Fruit fly (Drosophila melanogaster) whole organism, embryonic: ENCODE results near the gene LysRS.

Experiments
- B-H1 ChIP-seq: fragments of 200-800 bp; sonication (Bioruptor generic); IDR thresholded peaks from 3 replicates; pipeline ENCODE4 v1.3.6; 2022; ENCODE audit warnings: missing biosample characterization, missing genetic modification characterization
- Bdp1 ChIP-seq: fragments of 200-800 bp; sonication (Bioruptor generic); optimal IDR thresholded peaks from 3 replicates; lab custom pipeline; 2016; ENCODE audit warnings: missing biosample characterization, missing genetic modification characterization
- Bgb ChIP-seq: fragments of 200-800 bp; sonication (Bioruptor generic); IDR thresholded peaks from 2 replicates; pipeline ENCODE4 v1.3.6; 2022; ENCODE audit warnings: missing biosample characterization, missing genetic modification characterization; ENCODE audit not compliant: partially characterized antibody
- CG10366 ChIP-seq: fragments of 200-800 bp; sonication (Bioruptor generic); IDR thresholded peaks from 2 replicates; pipeline ENCODE4 v1.3.6; 2022; ENCODE audit warnings: missing biosample characterization, missing genetic modification characterization
- CG12071 ChIP-seq: fragments of 200-800 bp; sonication (Bioruptor generic); optimal IDR thresholded peaks from 3 replicates; lab custom pipeline; 2018; ENCODE audit warnings: missing biosample characterization, mild to moderate bottlenecking, missing genetic modification characterization
- CG12155 ChIP-seq: fragments of 200-800 bp; sonication (Bioruptor generic); optimal IDR thresholded peaks from 3 replicates; lab custom pipeline; 2016; ENCODE audit warnings: missing biosample characterization, missing genetic modification characterization
- CG12219 ChIP-seq: fragments of 200-800 bp; sonication (Bioruptor generic); optimal IDR thresholded peaks from 3 replicates; lab custom pipeline; 2018; ENCODE audit warnings: missing biosample characterization, mild to moderate bottlenecking, missing genetic modification characterization
- CG14667 ChIP-seq: fragments of 200-800 bp; sonication (Bioruptor generic); IDR thresholded peaks from 2 replicates; pipeline ENCODE4 v1.3.6; 2022; ENCODE audit warnings: missing biosample characterization, missing genetic modification characterization
- CG14965 ChIP-seq: fragments of 200-800 bp; sonication (Bioruptor generic); optimal IDR thresholded peaks from 2 replicates; lab custom pipeline; 2016; ENCODE audit warnings: missing biosample characterization, missing genetic modification characterization, borderline replicate concordance
- CG15269 ChIP-seq: fragments of 200-800 bp; sonication (Bioruptor generic); optimal IDR thresholded peaks from 2 replicates; lab custom pipeline; 2018; ENCODE audit warnings: missing biosample characterization, mild to moderate bottlenecking, missing genetic modification characterization, moderate library complexity
- CG17568 ChIP-seq: fragments of 200-800 bp; sonication (Bioruptor generic); optimal IDR thresholded peaks from 2 replicates; lab custom pipeline; 2018; ENCODE audit warnings: missing biosample characterization, mild to moderate bottlenecking, missing genetic modification characterization, moderate library complexity
- CG2199 ChIP-seq: fragments of 200-800 bp; sonication (Bioruptor generic); IDR thresholded peaks from 3 replicates; pipeline ENCODE4 v1.3.6; 2022; ENCODE audit warnings: missing biosample characterization, missing genetic modification characterization
- CG2889 ChIP-seq: fragments of 200-800 bp; sonication (Bioruptor generic); IDR thresholded peaks from 3 replicates; pipeline ENCODE4 v1.3.6; 2022; ENCODE audit warnings: missing biosample characterization, missing genetic modification characterization
- CG31224 ChIP-seq: fragments of 200-800 bp; sonication (Bioruptor generic); IDR thresholded peaks from 2 replicates; pipeline ENCODE4 v1.3.6; 2022; ENCODE audit warnings: missing biosample characterization, missing genetic modification characterization
- CG32767 ChIP-seq: fragments of 200-800 bp; sonication (Bioruptor generic); IDR thresholded peaks from 2 replicates; pipeline ENCODE4 v1.3.6; 2022; ENCODE audit warnings: missing biosample characterization, missing genetic modification characterization
- CG3407 ChIP-seq: fragments of 200-800 bp; sonication (Bioruptor generic); optimal IDR thresholded peaks from 2 replicates; lab custom pipeline; 2018; ENCODE audit warnings: missing biosample characterization, mild to moderate bottlenecking, missing genetic modification characterization
- CG43689 ChIP-seq: fragments of 200-800 bp; sonication (Bioruptor generic); IDR thresholded peaks from 2 replicates; pipeline ENCODE4 v1.3.6; 2022; ENCODE audit warnings: missing biosample characterization, missing genetic modification characterization
- CG6813 ChIP-seq: fragments of 200-800 bp; sonication (Bioruptor generic); optimal IDR thresholded peaks from 2 replicates; lab custom pipeline; 2017; ENCODE audit warnings: missing biosample characterization, missing genetic modification characterization, mild to moderate bottlenecking, moderate library complexity, missing genetic modification reagents
- CG8290 ChIP-seq, 3 experiments: fragments of 200-800 bp; sonication (Bioruptor generic); optimal IDR thresholded peaks; 2 replicates each; lab custom pipeline; 2016 to 2019; ENCODE audit warnings: missing biosample characterization in 3 of 3, missing genetic modification characterization in 3 of 3, mild to moderate bottlenecking in 2 of 3, moderate library complexity in 1 of 3
- CG9437 ChIP-seq: fragments of 200-800 bp; sonication (Bioruptor generic); optimal IDR thresholded peaks from 2 replicates; lab custom pipeline; 2018; ENCODE audit warnings: missing biosample characterization, mild to moderate bottlenecking, missing genetic modification characterization
- CG9797 ChIP-seq: fragments of 200-800 bp; sonication (Bioruptor generic); optimal IDR thresholded peaks from 3 replicates; lab custom pipeline; 2018; ENCODE audit warnings: missing biosample characterization, mild to moderate bottlenecking, missing genetic modification characterization
- CG9932 ChIP-seq: fragments of 200-800 bp; sonication (Bioruptor generic); IDR thresholded peaks from 2 replicates; pipeline ENCODE4 v1.3.6; 2022; ENCODE audit warnings: missing biosample characterization, missing genetic modification characterization
- Chrac-16 ChIP-seq: fragments of 200-800 bp; sonication (Bioruptor generic); optimal IDR thresholded peaks from 3 replicates; lab custom pipeline; 2016; ENCODE audit warnings: missing biosample characterization, missing genetic modification characterization
- CrebB ChIP-seq: fragments of 200-800 bp; sonication (Bioruptor generic); optimal IDR thresholded peaks from 3 replicates; lab custom pipeline; 2018; ENCODE audit warnings: missing biosample characterization, mild to moderate bottlenecking, missing genetic modification characterization
- H2.0 ChIP-seq: fragments of 200-800 bp; sonication (Bioruptor generic); IDR thresholded peaks from 2 replicates; pipeline ENCODE4 v1.3.6; 2022; ENCODE audit warnings: missing biosample characterization, missing genetic modification characterization
- HLH4C ChIP-seq: fragments of 200-800 bp; sonication (Bioruptor generic); IDR thresholded peaks from 3 replicates; pipeline ENCODE4 v1.3.6; 2022; ENCODE audit warnings: missing biosample characterization, missing genetic modification characterization; ENCODE audit not compliant: partially characterized antibody
- HLH54F ChIP-seq: fragments of 200-800 bp; sonication (Bioruptor generic); optimal IDR thresholded peaks from 3 replicates; lab custom pipeline; 2016; ENCODE audit warnings: missing biosample characterization, missing genetic modification characterization
- Mrtf ChIP-seq: fragments of 200-800 bp; sonication (Bioruptor generic); IDR thresholded peaks from 3 replicates; pipeline ENCODE4 v1.3.6; 2022; ENCODE audit warnings: missing biosample characterization, missing genetic modification characterization
- NfI ChIP-seq: fragments of 200-800 bp; sonication (Bioruptor generic); optimal IDR thresholded peaks from 3 replicates; lab custom pipeline; 2018; ENCODE audit warnings: missing biosample characterization, mild to moderate bottlenecking, missing genetic modification characterization, moderate library complexity
- Ptx1 ChIP-seq: fragments of 200-800 bp; sonication (Bioruptor generic); IDR thresholded peaks from 2 replicates; pipeline ENCODE4 v1.3.6; 2022; ENCODE audit warnings: missing biosample characterization, missing genetic modification characterization
- Side ChIP-seq: fragments of 200-800 bp; sonication (Bioruptor generic); optimal IDR thresholded peaks from 2 replicates; lab custom pipeline; 2016; ENCODE audit warnings: missing biosample characterization, missing genetic modification characterization
- Tbp ChIP-seq: fragments of >200 bp; optimal IDR thresholded peaks from 2 replicates; lab custom pipeline; 2018; ENCODE audit warnings: missing biosample characterization, missing genetic modification characterization
- ase ChIP-seq: fragments of 200-800 bp; sonication (Bioruptor generic); IDR thresholded peaks from 3 replicates; pipeline ENCODE4 v1.3.6; 2022; ENCODE audit warnings: missing biosample characterization, missing genetic modification characterization
- chinmo ChIP-seq: fragments of 200-800 bp; sonication (Bioruptor generic); IDR thresholded peaks from 4 replicates; pipeline ENCODE4 v1.3.6; 2022; ENCODE audit warnings: missing biosample characterization, missing genetic modification characterization; ENCODE audit not compliant: partially characterized antibody
- disco-r ChIP-seq: fragments of 200-800 bp; sonication (Bioruptor generic); optimal IDR thresholded peaks from 2 replicates; lab custom pipeline; 2016; ENCODE audit warnings: missing biosample characterization, missing genetic modification characterization
- en ChIP-seq: fragments of 200-800 bp; sonication (Bioruptor generic); optimal IDR thresholded peaks from 2 replicates; lab custom pipeline; 2016; ENCODE audit warnings: missing biosample characterization, missing genetic modification characterization
- exex ChIP-seq: fragments of 200-800 bp; sonication (Bioruptor generic); optimal IDR thresholded peaks from 4 replicates; lab custom pipeline; 2018; ENCODE audit warnings: missing biosample characterization, mild to moderate bottlenecking, missing genetic modification characterization, moderate library complexity
- fd3F ChIP-seq: fragments of 200-800 bp; sonication (Bioruptor generic); optimal IDR thresholded peaks from 2 replicates; lab custom pipeline; 2018; ENCODE audit warnings: missing biosample characterization, mild to moderate bottlenecking, missing genetic modification characterization, moderate library complexity
- jigr1 ChIP-seq: fragments of 200-800 bp; sonication (Bioruptor generic); IDR thresholded peaks from 3 replicates; pipeline ENCODE4 v1.3.6; 2022; ENCODE audit warnings: missing biosample characterization, missing genetic modification characterization
- lilli ChIP-seq: fragments of 200-800 bp; sonication (Bioruptor generic); optimal IDR thresholded peaks from 3 replicates; lab custom pipeline; 2016; ENCODE audit warnings: missing biosample characterization, missing genetic modification characterization
- nerfin-1 ChIP-seq: fragments of 200-800 bp; sonication (Bioruptor generic); optimal IDR thresholded peaks from 3 replicates; lab custom pipeline; 2019; ENCODE audit warnings: missing biosample characterization, mild to moderate bottlenecking, missing genetic modification characterization, moderate library complexity
- nom ChIP-seq: fragments of 200-800 bp; sonication (Bioruptor generic); optimal IDR thresholded peaks from 2 replicates; lab custom pipeline; 2017; ENCODE audit warnings: missing biosample characterization, missing genetic modification characterization, mild to moderate bottlenecking, moderate library complexity, missing genetic modification reagents
- pfk ChIP-seq: fragments of 200-800 bp; sonication (Bioruptor generic); optimal IDR thresholded peaks from 2 replicates; lab custom pipeline; 2018; ENCODE audit warnings: missing biosample characterization, mild to moderate bottlenecking, missing genetic modification characterization, moderate library complexity
- run ChIP-seq: fragments of 200-800 bp; sonication (Bioruptor generic); optimal IDR thresholded peaks from 3 replicates; lab custom pipeline; 2018; ENCODE audit warnings: missing biosample characterization, mild to moderate bottlenecking, missing genetic modification characterization
- sna ChIP-seq: fragments of 200-800 bp; sonication (Bioruptor generic); IDR thresholded peaks from 2 replicates; pipeline ENCODE4 v1.3.6; 2022; ENCODE audit warnings: missing biosample characterization, missing genetic modification characterization; ENCODE audit not compliant: partially characterized antibody
- tna ChIP-seq: fragments of 200-800 bp; sonication (Bioruptor generic); IDR thresholded peaks from 2 replicates; pipeline ENCODE4 v1.3.6; 2022; ENCODE audit warnings: missing biosample characterization, missing genetic modification characterization; ENCODE audit not compliant: partially characterized antibody
- vnd ChIP-seq: fragments of 200-800 bp; sonication (Bioruptor generic); IDR thresholded peaks from 3 replicates; pipeline ENCODE4 v1.3.6; 2022; ENCODE audit warnings: missing biosample characterization, missing genetic modification characterization; ENCODE audit not compliant: partially characterized antibody
- vvl ChIP-seq: fragments of 200-800 bp; sonication (Bioruptor generic); IDR thresholded peaks from 2 replicates; pipeline ENCODE4 v1.3.6; 2022; ENCODE audit warnings: missing biosample characterization, missing genetic modification characterization

The LysRS gene

DNA sequence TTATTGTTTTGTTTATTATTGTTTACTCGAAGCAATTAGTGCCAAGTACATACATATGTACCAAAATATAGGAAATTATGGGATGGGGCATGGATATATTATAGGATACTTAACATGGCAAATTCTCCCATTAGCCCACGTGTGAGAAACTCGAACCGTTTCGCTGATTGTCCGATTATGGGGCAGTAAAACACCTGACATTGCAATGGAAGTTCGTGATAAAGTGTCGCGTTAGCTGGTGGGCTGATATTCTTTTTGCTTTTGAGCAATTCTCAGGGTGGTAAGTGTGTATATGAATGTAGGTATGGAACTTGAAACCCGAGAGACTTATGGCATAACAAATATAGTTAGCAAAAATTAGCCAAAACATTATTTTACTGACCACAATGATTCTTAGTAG lies 30.7 kb downstream of the LysRS start (continued):
- TF ChIP-seq CG31224 (GFP tag; lab: Robert Waterston, UW) = no peak
- no peak for TF ChIP-seq CG14965
- no peak for TF ChIP-seq disco-r (GFP tag; lab: Kevin White, UChicago)
- TF ChIP-seq fd3F (GFP tag; lab: Kevin White, UChicago) = peak; percentile 14
- TF ChIP-seq Bdp1 (GFP tag; lab: Kevin White, UChicago) = no peak
- TF ChIP-seq chinmo (GFP tag; lab: Robert Waterston, UW) = no peak
- no peak for TF ChIP-seq CG10366
- TF ChIP-seq Tbp (GFP tag; lab: Kevin White, UChicago) = no peak
- TF ChIP-seq ase = no peak
- TF ChIP-seq tna = no peak
- no peak for TF ChIP-seq vnd
- no peak for TF ChIP-seq CG9932 (GFP tag; lab: Robert Waterston, UW)
- TF ChIP-seq CG2199 (GFP tag; lab: Robert Waterston, UW) = no peak
- TF ChIP-seq lilli = no peak
- TF ChIP-seq CG15269 (tag; lab: Kevin White, UChicago) = peak; percentile 26
- TF ChIP-seq Side (GFP tag; lab: Kevin White, UChicago) = no peak
- no peak for TF ChIP-seq CG8290 (GFP tag; optimal IDR thresholded peaks at IDR 0.05; lab: Kevin White, UChicago)
- peak in 1 of 2 experiments; percentile 47 for TF ChIP-seq CG8290 (tag; optimal IDR thresholded peaks at IDR 0.05; lab: Kevin White, UChicago)
- no peak for TF ChIP-seq CG32767 (GFP tag; lab: Robert Waterston, UW)
- peak; percentile 4 for TF ChIP-seq CrebB
- no peak for TF ChIP-seq sna
- TF ChIP-seq jigr1 (GFP tag; lab: Robert Waterston, UW) = no peak
- TF ChIP-seq CG43689 (GFP tag; lab: Robert Waterston, UW) = no peak

DNA sequence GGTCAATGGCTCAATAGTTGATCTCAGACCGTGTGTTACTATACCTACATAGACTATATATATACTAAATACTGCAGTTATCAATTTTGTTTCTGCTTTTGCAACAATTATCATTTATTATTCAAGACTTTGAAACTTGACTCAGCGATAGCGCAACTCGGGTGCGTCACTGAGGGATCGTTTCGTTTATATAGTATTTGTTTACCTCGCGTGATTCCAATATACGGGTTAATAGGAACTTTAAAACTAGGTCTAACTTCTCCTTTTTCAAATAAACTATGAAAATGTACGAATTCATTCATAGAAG lies 31.4 kb downstream of the LysRS start:
- TF ChIP-seq nom (GFP tag; lab: Kevin White, UChicago) = peak; percentile 73
- no peak for TF ChIP-seq CG12155 (GFP tag; lab: Kevin White, UChicago)

DNA sequence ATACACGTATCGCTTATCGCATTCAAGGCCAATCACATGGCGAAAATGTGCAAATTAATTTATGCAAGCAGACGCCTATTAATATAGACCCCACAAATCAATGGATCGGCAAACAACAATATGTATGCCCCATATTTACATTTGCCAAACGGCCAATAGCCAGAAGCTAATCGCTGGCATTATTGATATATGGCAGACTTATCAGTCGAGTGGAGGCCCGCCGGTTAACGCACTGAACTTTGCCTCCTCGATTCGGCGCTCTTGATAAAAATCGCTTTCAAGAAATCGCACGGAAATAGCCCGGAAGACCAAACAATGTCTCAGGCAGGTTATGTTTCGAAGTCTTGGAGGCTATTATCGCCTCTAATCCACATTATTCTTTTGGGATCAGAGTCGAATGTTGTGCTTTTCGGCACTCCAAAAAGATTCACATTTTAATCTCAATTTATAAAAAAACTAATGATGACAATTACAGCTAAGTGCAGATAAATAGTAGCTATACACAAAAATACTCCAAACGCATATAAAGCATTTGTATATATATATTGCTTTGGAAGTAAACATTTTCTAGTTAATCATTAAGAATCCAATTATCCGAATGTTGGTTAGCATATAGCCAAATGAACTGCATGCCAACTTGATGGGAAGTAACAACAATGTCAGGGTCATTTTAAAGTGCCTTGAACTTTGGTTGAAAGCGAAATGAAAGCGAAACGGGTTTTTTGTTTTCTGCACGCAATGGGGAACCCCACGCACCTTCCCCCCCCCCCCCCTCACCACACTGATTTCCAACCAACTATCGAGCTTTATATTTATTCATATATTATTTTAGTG lies 32.0 kb downstream of the LysRS start:
- TF ChIP-seq HLH54F (GFP tag; lab: Kevin White, UChicago) = no peak
- no peak for TF ChIP-seq nerfin-1 (tag; lab: Kevin White, UChicago)
- no peak for TF ChIP-seq CG2889 (GFP tag; lab: Robert Waterston, UW)
- TF ChIP-seq sna = no peak
- no peak for TF ChIP-seq NfI (GFP tag; lab: Kevin White, UChicago)
- TF ChIP-seq Ptx1 = no peak
- TF ChIP-seq H2.0 = no peak
- peak; percentile 25 for TF ChIP-seq pfk (GFP tag; lab: Kevin White, UChicago)
- TF ChIP-seq en (GFP tag; lab: Kevin White, UChicago) = no peak
- TF ChIP-seq CG3407 (GFP tag; lab: Kevin White, UChicago) = no peak
- no peak for TF ChIP-seq B-H1 (GFP tag; lab: Robert Waterston, UW)
- no peak for TF ChIP-seq HLH4C (GFP tag; lab: Robert Waterston, UW)
- no peak for TF ChIP-seq Mrtf (GFP tag; lab: Robert Waterston, UW)
- peak; percentile 92 for TF ChIP-seq exex (tag; lab: Kevin White, UChicago)
- no peak for TF ChIP-seq CG12219 (GFP tag; lab: Kevin White, UChicago)
- TF ChIP-seq CG14667 (GFP tag; lab: Robert Waterston, UW) = no peak
- no peak for TF ChIP-seq Chrac-16 (GFP tag; lab: Kevin White, UChicago)
- TF ChIP-seq CG9797 = no peak
- no peak for TF ChIP-seq run
- no peak for TF ChIP-seq CG9437 (GFP tag; lab: Kevin White, UChicago)
- no peak for TF ChIP-seq Bgb (GFP tag; lab: Robert Waterston, UW)
- TF ChIP-seq vvl (GFP tag; lab: Robert Waterston, UW) = peak; percentile 36; the same call in 1 of the 2 replicates
- TF ChIP-seq CG17568 = no peak
- peak; percentile 5 for TF ChIP-seq CG12071 (GFP tag; lab: Kevin White, UChicago)
- TF ChIP-seq CG6813 (GFP tag; lab: Kevin White, UChicago) = peak; percentile 24
